Worm (Caenorhabditis elegans) whole organism, L1 larva: ENCODE measurements around the gene bbs-2.

ENCODE experiments used
- alr-1 ChIP-seq: fragments of 200-800 bp; sonication (Bioruptor generic); optimal IDR thresholded peaks from 2 replicates; lab custom pipeline; 2018; ENCODE audit warnings: borderline replicate concordance, mild to moderate bottlenecking, missing genetic modification characterization, missing compliant biosample characterization
- ceh-63 ChIP-seq: fragments of 200-800 bp; sonication (Bioruptor generic); optimal IDR thresholded peaks from 2 replicates; lab custom pipeline; 2018; ENCODE audit warnings: mild to moderate bottlenecking, missing genetic modification characterization, missing compliant biosample characterization
- lin-39 ChIP-seq: fragments of 150-350 bp; optimal IDR thresholded peaks from 2 replicates; lab custom pipeline; 2014; ENCODE audit warnings: missing biosample characterization, missing genetic modification reagents, missing genetic modification characterization
- nhr-12 ChIP-seq: sonication (generic microtip); optimal IDR thresholded peaks from 2 replicates; lab custom pipeline; 2017; ENCODE audit warnings: missing biosample characterization, missing genetic modification characterization
- unc-62 ChIP-seq: fragments of 150-350 bp; optimal IDR thresholded peaks from 2 replicates; lab custom pipeline; 2014; ENCODE audit warnings: missing biosample characterization, missing genetic modification reagents, missing genetic modification characterization

- no peak for TF ChIP-seq nhr-12 (tag; lab: Kevin White, UChicago)
- TF ChIP-seq alr-1: no peak
- TF ChIP-seq ceh-63 (GFP tag; lab: Kevin White, UChicago): no peak
- TF ChIP-seq unc-62 (GFP tag; lab: Kevin White, UChicago): no peak
- TF ChIP-seq lin-39: no peak
Observed at ce11 chrIV:7983728-7984346, 50.0 kb downstream of the bbs-2 start.
